Fruit fly (Drosophila melanogaster): ENCODE results near the gene sov.
A peak's percentile ranks its signal among the peaks of the same experiment; 100 is the strongest.

Gene sov

dm6 chrX:6794190-6794589, 38.1 kb downstream of the sov start (continued):
- TF ChIP-seq fd102C (GFP tag; optimal IDR thresholded peaks at IDR 0.05), result no peak
- TF ChIP-seq tin (GFP tag; optimal IDR thresholded peaks at IDR 0.05), result peak; percentile 69
- TF ChIP-seq CG12219 (GFP tag; optimal IDR thresholded peaks at IDR 0.05), result peak; percentile 87
- TF ChIP-seq tap (tag; optimal IDR thresholded peaks at IDR 0.05), result peak; percentile 77
- peak; percentile 80 for TF ChIP-seq jing (GFP tag; optimal IDR thresholded peaks at IDR 0.05)
- peak; percentile 55; the same call in 2 of the 3 replicates for TF ChIP-seq CG11560 (tag; IDR thresholded peaks at IDR 0.05)
- TF ChIP-seq CG4424 (GFP tag; optimal IDR thresholded peaks at IDR 0.05), result peak; percentile 79
- peak; percentile 81 for TF ChIP-seq CG11247 (GFP tag; IDR thresholded peaks at IDR 0.05)
- peak; percentile 56 for TF ChIP-seq Hand (GFP tag; optimal IDR thresholded peaks at IDR 0.05)
- peak; percentile 18 for TF ChIP-seq YL-1 (GFP tag; optimal IDR thresholded peaks at IDR 0.05)
- peak; percentile 54 for TF ChIP-seq en (GFP tag; optimal IDR thresholded peaks at IDR 0.05)
- TF ChIP-seq CG8089 (GFP tag; optimal IDR thresholded peaks at IDR 0.05), result peak; percentile 67
- TF ChIP-seq CG11695 (GFP tag; IDR thresholded peaks at IDR 0.05), result peak; percentile 83; the same call in 2 of the 3 replicates
- TF ChIP-seq sr (GFP tag; IDR thresholded peaks at IDR 0.05), result peak; percentile 44; the same call in 1 of the 3 replicates
- no peak for TF ChIP-seq CG16813 (GFP tag; IDR thresholded peaks at IDR 0.05; ENCODE audit: partially characterized antibody)
- TF ChIP-seq Taf1 (GFP tag; IDR thresholded peaks at IDR 0.05), result peak; percentile 70
- peak; percentile 74 for TF ChIP-seq CG43689 (GFP tag; IDR thresholded peaks at IDR 0.05)
- peak; percentile 25 for TF ChIP-seq nerfin-1 (tag; optimal IDR thresholded peaks at IDR 0.05)
- TF ChIP-seq oc (tag; optimal IDR thresholded peaks at IDR 0.05), result peak; percentile 57
- peak; percentile 44 for TF ChIP-seq CG3065 (GFP tag; optimal IDR thresholded peaks at IDR 0.05)
- TF ChIP-seq CG6272 (GFP tag; IDR thresholded peaks at IDR 0.05), result 0 out of 2 replicates have a peak, but pooled peaks have one; percentile 28
- peak; percentile 93 for TF ChIP-seq CG1603 (tag; optimal IDR thresholded peaks at IDR 0.05)
- TF ChIP-seq pita (GFP tag; optimal IDR thresholded peaks at IDR 0.05), result no peak
- peak; percentile 86 for TF ChIP-seq CG3726 (GFP tag; IDR thresholded peaks at IDR 0.05)
- TF ChIP-seq wor (GFP tag; IDR thresholded peaks at IDR 0.05), result peak; percentile 68
- TF ChIP-seq CG7271 (tag; optimal IDR thresholded peaks at IDR 0.05), result no peak
- TF ChIP-seq CG32772 (GFP tag; IDR thresholded peaks at IDR 0.05), result peak; percentile 63
- peak; percentile 53 for TF ChIP-seq psq (GFP tag; optimal IDR thresholded peaks at IDR 0.05)
- no peak for TF ChIP-seq CG33557 (GFP tag; optimal IDR thresholded peaks at IDR 0.05)
- TF ChIP-seq vnd (GFP tag; IDR thresholded peaks at IDR 0.05; ENCODE audit: partially characterized antibody), result no peak
- TF ChIP-seq sqz (GFP tag; optimal IDR thresholded peaks at IDR 0.05), result peak; percentile 9
- peak; percentile 77 for TF ChIP-seq Max (GFP tag; optimal IDR thresholded peaks at IDR 0.05)
- TF ChIP-seq stc (GFP tag; IDR thresholded peaks at IDR 0.05), result peak; percentile 83
- peak; percentile 72 for TF ChIP-seq CG12299 (tag; optimal IDR thresholded peaks at IDR 0.05)
- TF ChIP-seq dimm (GFP tag; IDR thresholded peaks at IDR 0.05), result peak; percentile 68
- TF ChIP-seq Dip3 (GFP tag; optimal IDR thresholded peaks at IDR 0.05), result peak; percentile 81
- TF ChIP-seq CG12744 (GFP tag; optimal IDR thresholded peaks at IDR 0.05), result peak; percentile 61
- peak; percentile 74 for TF ChIP-seq CG16863 (GFP tag; optimal IDR thresholded peaks at IDR 0.05)
- TF ChIP-seq CG10209 (GFP tag; optimal IDR thresholded peaks at IDR 0.05), result peak; percentile 80
- peak; percentile 79 for TF ChIP-seq Mrtf (GFP tag; IDR thresholded peaks at IDR 0.05)
- TF ChIP-seq nau (GFP tag; optimal IDR thresholded peaks at IDR 0.05), result peak; percentile 67
- no peak for TF ChIP-seq CG6791 (GFP tag; IDR thresholded peaks at IDR 0.05; ENCODE audit: partially characterized antibody)
- TF ChIP-seq CG11696 (GFP tag; IDR thresholded peaks at IDR 0.05), result peak; percentile 95
- TF ChIP-seq aop (GFP tag; IDR thresholded peaks at IDR 0.05), result peak; percentile 55; the same call in 1 of the 2 replicates
- peak; percentile 80 for TF ChIP-seq tio (GFP tag; optimal IDR thresholded peaks at IDR 0.05)
- peak; percentile 26 for TF ChIP-seq CG15696 (tag; optimal IDR thresholded peaks at IDR 0.05)
- peak; percentile 88 for TF ChIP-seq unpg (GFP tag; optimal IDR thresholded peaks at IDR 0.05)
- peak; percentile 67 for TF ChIP-seq CG9727 (GFP tag; optimal IDR thresholded peaks at IDR 0.05)
- TF ChIP-seq crp (GFP tag; optimal IDR thresholded peaks at IDR 0.05), result peak in 1 of 2 experiments; percentile 36
- TF ChIP-seq run (tag; optimal IDR thresholded peaks at IDR 0.05), result peak; percentile 53
